Worm (Caenorhabditis elegans): Measurements from ENCODE around the gene glb-27.

The glb-27 gene

ce11 chrII:8516783-8517182 lies 39.3 kb downstream of the glb-27 start, which contains the start of gene rnh-2 (continued):
- TF ChIP-seq atf-7 (tag; optimal IDR thresholded peaks at IDR 0.05) = no peak
- TF ChIP-seq ama-1 (optimal IDR thresholded peaks at IDR 0.05) = no peak
- TF ChIP-seq ama-1 (GFP tag; optimal IDR thresholded peaks at IDR 0.05) = no peak
- no peak for TF ChIP-seq tbx-9 (tag; optimal IDR thresholded peaks at IDR 0.05; ENCODE audit: borderline replicate concordance)
- TF ChIP-seq ceh-91 (GFP tag; IDR thresholded peaks at IDR 0.05) = peak; percentile 68
- TF ChIP-seq pha-4 (tag; optimal IDR thresholded peaks at IDR 0.05) = no peak
- peak; percentile 89 for TF ChIP-seq lsl-1 (GFP tag; optimal IDR thresholded peaks at IDR 0.05)
- TF ChIP-seq F57C9.4 (tag; optimal IDR thresholded peaks at IDR 0.05) = no peak
- peak; percentile 80 for TF ChIP-seq madf-8 (GFP tag; conservative IDR thresholded peaks at IDR 0.05)
- TF ChIP-seq aptf-2 (GFP tag; conservative IDR thresholded peaks at IDR 0.05) = 0 out of 2 replicates have a peak, but pooled peaks have one; percentile 34
- peak; percentile 64; the same call in 1 of the 2 replicates for TF ChIP-seq ceh-40 (GFP tag; IDR thresholded peaks at IDR 0.05)
- no peak for TF ChIP-seq unc-62 (GFP tag; optimal IDR thresholded peaks at IDR 0.05)
- TF ChIP-seq pbrm-1 (GFP tag; IDR thresholded peaks at IDR 0.05) = peak; percentile 67
- TF ChIP-seq akir-1 (GFP tag; optimal IDR thresholded peaks at IDR 0.05) = no peak
- no peak for TF ChIP-seq hlh-12 (tag; optimal IDR thresholded peaks at IDR 0.05)
- no peak for TF ChIP-seq nfya-2 (GFP tag; IDR thresholded peaks at IDR 0.05)
- TF ChIP-seq sdz-38 (tag; optimal IDR thresholded peaks at IDR 0.05) = no peak
- TF ChIP-seq cebp-1 (GFP tag; IDR thresholded peaks at IDR 0.05) = no peak
- peak; percentile 50 for TF ChIP-seq cebp-1 (tag; optimal IDR thresholded peaks at IDR 0.05)
- no peak for TF ChIP-seq somi-1 (GFP tag; optimal IDR thresholded peaks at IDR 0.05)
- TF ChIP-seq tbp1 (GFP tag; optimal IDR thresholded peaks at IDR 0.05) = peak; percentile 55
- TF ChIP-seq ceh-100 (GFP tag; IDR thresholded peaks at IDR 0.05) = no peak
- TF ChIP-seq lir-1 (GFP tag; conservative IDR thresholded peaks at IDR 0.05) = 0 out of 2 replicates have a peak, but pooled peaks have one; percentile 36
- TF ChIP-seq aptf-3 (GFP tag; IDR thresholded peaks at IDR 0.05) = no peak
- no peak for TF ChIP-seq rpc-1 (optimal IDR thresholded peaks at IDR 0.05)
- TF ChIP-seq rpc-1 (tag; optimal IDR thresholded peaks at IDR 0.05) = no peak
- no peak for TF ChIP-seq mel-28 (tag; optimal IDR thresholded peaks at IDR 0.05; ENCODE audit: borderline replicate concordance)
- TF ChIP-seq let-526 (GFP tag; IDR thresholded peaks at IDR 0.05) = no peak
- no peak for TF ChIP-seq C06A6.2 (GFP tag; conservative IDR thresholded peaks at IDR 0.05)
- no peak for TF ChIP-seq fkh-3 (tag; optimal IDR thresholded peaks at IDR 0.05)
- TF ChIP-seq zfh-2 (GFP tag; conservative IDR thresholded peaks at IDR 0.05) = no peak
- TF ChIP-seq nfyb-1 (GFP tag; IDR thresholded peaks at IDR 0.05) = no peak
- TF ChIP-seq rec-8 (tag; optimal IDR thresholded peaks at IDR 0.05) = peak in 1 of 2 experiments; percentile 39
- TF ChIP-seq egl-44 (GFP tag; IDR thresholded peaks at IDR 0.05) = no peak
- TF ChIP-seq dox-1 (GFP tag; IDR thresholded peaks at IDR 0.05) = peak; percentile 84
- no peak for TF ChIP-seq Y53F4B.3 (GFP tag; IDR thresholded peaks at IDR 0.05)
- no peak for TF ChIP-seq nhr-90 (tag; optimal IDR thresholded peaks at IDR 0.05)
- peak; percentile 35 for TF ChIP-seq snpc-3.4 (tag; optimal IDR thresholded peaks at IDR 0.05)
- TF ChIP-seq hmg-1.2 (GFP tag; IDR thresholded peaks at IDR 0.05) = peak; percentile 60
- TF ChIP-seq ceh-79 (tag; optimal IDR thresholded peaks at IDR 0.05) = no peak
- no peak for TF ChIP-seq cebp-2 (GFP tag; IDR thresholded peaks at IDR 0.05)
- TF ChIP-seq F22D6.2 (tag; optimal IDR thresholded peaks at IDR 0.05) = no peak
- TF ChIP-seq snpc-1.1 (tag; optimal IDR thresholded peaks at IDR 0.05; ENCODE audit: insufficient read depth) = no peak
- TF ChIP-seq dpl-1 (GFP tag; optimal IDR thresholded peaks at IDR 0.05) = no peak
- no peak for TF ChIP-seq let-607 (tag; optimal IDR thresholded peaks at IDR 0.05)
- TF ChIP-seq B0261.1 (tag; optimal IDR thresholded peaks at IDR 0.05) = no peak
- TF ChIP-seq F55B11.4 (tag; optimal IDR thresholded peaks at IDR 0.05; ENCODE audit: borderline replicate concordance, insufficient read depth) = no peak
- peak; percentile 88 for TF ChIP-seq unc-130 (GFP tag; optimal IDR thresholded peaks at IDR 0.05)
- peak; percentile 87 for TF ChIP-seq madf-6 (GFP tag; IDR thresholded peaks at IDR 0.05)
- TF ChIP-seq ceh-27 (GFP tag; optimal IDR thresholded peaks at IDR 0.05) = peak; percentile 63
